Fruit fly (Drosophila melanogaster): ENCODE data around the gene m.
A peak's percentile ranks its signal among the peaks of the same experiment; 100 is the strongest.

The m gene

DNA sequence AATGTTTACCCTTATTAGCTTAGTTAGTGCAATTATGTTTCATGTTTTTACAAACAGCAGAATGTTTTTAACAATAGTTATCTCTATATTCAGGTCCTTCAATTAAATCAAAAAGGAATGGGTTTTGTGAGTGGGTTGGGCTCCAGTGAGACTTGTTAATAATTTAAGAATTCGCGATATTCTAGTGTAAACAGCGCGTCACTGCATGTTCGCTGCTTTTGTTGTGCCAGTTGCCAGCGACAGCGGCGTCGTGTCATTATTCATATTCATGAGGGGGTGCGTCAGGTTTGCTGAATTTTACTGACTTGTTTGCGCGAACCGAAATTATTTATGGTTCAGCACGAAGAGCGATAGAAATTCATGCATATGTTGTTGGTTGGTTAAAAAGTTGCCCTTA, 38.8 kb upstream of the m start, which contains the start of gene Amun (continued):
- TF ChIP-seq fd3F (GFP tag; optimal IDR thresholded peaks at IDR 0.05) (no peak), Atf-2 (GFP tag; optimal IDR thresholded peaks at IDR 0.05) (peak; percentile 3), gro (GFP tag; optimal IDR thresholded peaks at IDR 0.05) (peak; percentile 2), Max (GFP tag; optimal IDR thresholded peaks at IDR 0.05) (no peak), tio (GFP tag; optimal IDR thresholded peaks at IDR 0.05) (no peak), Ada2b (GFP tag; IDR thresholded peaks at IDR 0.05) (peak; percentile 45; the same call in 1 of the 2 replicates), luna (GFP tag; optimal IDR thresholded peaks at IDR 0.05) (no peak), fd64A (GFP tag; optimal IDR thresholded peaks at IDR 0.05) (no peak), scrt (GFP tag; optimal IDR thresholded peaks at IDR 0.05) (peak; percentile 26), CG8089 (GFP tag; optimal IDR thresholded peaks at IDR 0.05) (no peak), Ets97D (GFP tag; optimal IDR thresholded peaks at IDR 0.05) (no peak), CG16863 (GFP tag; optimal IDR thresholded peaks at IDR 0.05) (no peak), tx (GFP tag; optimal IDR thresholded peaks at IDR 0.05) (no peak), CG5953 (GFP tag; IDR thresholded peaks at IDR 0.05) (no peak), CG10543 (GFP tag; optimal IDR thresholded peaks at IDR 0.05) (no peak), MBD-R2 (GFP tag; IDR thresholded peaks at IDR 0.05) (no peak), CG16779 (GFP tag; IDR thresholded peaks at IDR 0.05) (0 out of 2 replicates have a peak, but pooled peaks have one; percentile 42)

DNA sequence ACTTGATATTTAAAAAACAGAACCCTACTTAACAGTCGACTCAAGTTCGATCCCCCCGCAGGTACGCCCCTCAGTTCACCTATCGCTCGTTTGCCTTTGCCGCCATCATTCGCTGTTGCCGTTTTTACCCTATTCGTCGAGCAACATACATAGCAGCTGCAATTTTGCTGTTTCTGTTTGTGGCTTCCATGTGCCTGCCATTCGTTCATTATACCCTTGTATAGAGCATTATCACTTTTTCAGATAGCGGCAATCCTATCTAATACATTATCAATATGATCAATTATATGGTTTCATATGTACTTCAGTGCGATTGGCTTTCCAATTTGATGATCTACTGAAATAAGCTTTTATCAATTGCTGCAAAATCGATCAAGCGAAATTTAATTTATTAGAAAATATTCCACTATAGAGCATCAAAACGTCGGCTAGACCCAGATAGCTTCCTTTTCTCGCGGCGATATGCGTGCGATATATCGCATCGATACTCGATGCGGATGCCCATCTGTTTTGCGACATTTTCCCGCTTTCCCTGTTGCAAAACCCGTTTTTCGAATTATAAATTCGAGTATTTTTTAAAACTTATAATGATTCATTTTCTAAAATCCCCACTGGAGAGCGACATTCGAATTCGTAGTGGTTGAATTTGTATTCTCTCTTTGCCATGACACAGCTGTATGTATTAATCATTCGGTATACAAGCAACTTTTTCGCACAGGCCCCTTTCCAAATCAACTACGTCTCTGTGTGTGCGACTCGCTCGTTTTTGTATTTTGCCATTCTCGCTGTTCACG, 37.9 kb upstream of the m start:
- peak; percentile 68 for TF ChIP-seq CG13123 (GFP tag; optimal IDR thresholded peaks at IDR 0.05)
- peak; percentile 61 for TF ChIP-seq CG11247 (GFP tag; IDR thresholded peaks at IDR 0.05)
- peak in 1 of 3 experiments; percentile 91 for TF ChIP-seq lola (GFP tag; optimal IDR thresholded peaks at IDR 0.05)
- TF ChIP-seq ATbp (GFP tag; optimal IDR thresholded peaks at IDR 0.05) = peak; percentile 75
- peak; percentile 84 for TF ChIP-seq sisA (GFP tag; IDR thresholded peaks at IDR 0.05)
- peak; percentile 56 for TF ChIP-seq Mes4 (GFP tag; optimal IDR thresholded peaks at IDR 0.05)
- peak; percentile 98 for TF ChIP-seq Med (GFP tag)
- no peak for TF ChIP-seq kni (GFP tag; optimal IDR thresholded peaks at IDR 0.05)
- no peak for TF ChIP-seq zf30C (GFP tag; optimal IDR thresholded peaks at IDR 0.05)
- peak; percentile 77 for TF ChIP-seq Bdp1 (GFP tag; optimal IDR thresholded peaks at IDR 0.05)
- TF ChIP-seq klu (GFP tag; IDR thresholded peaks at IDR 0.05) = peak; percentile 79
- TF ChIP-seq Rx (GFP tag; IDR thresholded peaks at IDR 0.05) = peak; percentile 64
- TF ChIP-seq CG1233 (GFP tag; optimal IDR thresholded peaks at IDR 0.05) = peak; percentile 86
- TF ChIP-seq Chrac-16 (GFP tag; optimal IDR thresholded peaks at IDR 0.05) = peak; percentile 86
- TF ChIP-seq Neu2 (GFP tag; optimal IDR thresholded peaks at IDR 0.05; ENCODE audit: borderline replicate concordance) = peak; percentile 42
- peak; percentile 96 for TF ChIP-seq sens (GFP tag)
- TF ChIP-seq CG12769 (tag; optimal IDR thresholded peaks at IDR 0.05) = peak; percentile 79
- peak; percentile 61 for TF ChIP-seq Ada2b (GFP tag; IDR thresholded peaks at IDR 0.05)
- peak; percentile 85 for TF ChIP-seq CG16863 (GFP tag; optimal IDR thresholded peaks at IDR 0.05)
- peak; percentile 72 for TF ChIP-seq jumu (GFP tag; optimal IDR thresholded peaks at IDR 0.05)
- TF ChIP-seq dan (GFP tag; IDR thresholded peaks at IDR 0.05) = peak; percentile 66
- TF ChIP-seq tio (GFP tag; optimal IDR thresholded peaks at IDR 0.05) = peak; percentile 89
- TF ChIP-seq Dref (GFP tag; IDR thresholded peaks at IDR 0.05) = no peak
- TF ChIP-seq CG11456 (GFP tag; IDR thresholded peaks at IDR 0.05) = peak; percentile 68
- TF ChIP-seq eve (GFP tag; optimal IDR thresholded peaks at IDR 0.05) = no peak
- peak; percentile 88 for TF ChIP-seq rib (GFP tag; IDR thresholded peaks at IDR 0.05)
- peak; percentile 79 to 91 for TF ChIP-seq dpn (GFP tag; optimal IDR thresholded peaks at IDR 0.05)
- peak; percentile 86 for TF ChIP-seq CG13296 (GFP tag; optimal IDR thresholded peaks at IDR 0.05)
- TF ChIP-seq tx (GFP tag; optimal IDR thresholded peaks at IDR 0.05) = peak; percentile 78
- no peak for TF ChIP-seq Elba2 (GFP tag; optimal IDR thresholded peaks at IDR 0.05)
- peak; percentile 80 for TF ChIP-seq CG6765 (GFP tag; optimal IDR thresholded peaks at IDR 0.05)
- no peak for TF ChIP-seq Ets97D (GFP tag; optimal IDR thresholded peaks at IDR 0.05)
- TF ChIP-seq gro (GFP tag; optimal IDR thresholded peaks at IDR 0.05) = peak; percentile 91
- TF ChIP-seq D19A (tag; optimal IDR thresholded peaks at IDR 0.05) = peak; percentile 100
- peak; percentile 89 for TF ChIP-seq CG17361 (GFP tag; IDR thresholded peaks at IDR 0.05)
- TF ChIP-seq GATAe (GFP tag; conservative IDR thresholded peaks at IDR 0.05) = peak; percentile 60
- TF ChIP-seq CG12744 (GFP tag; optimal IDR thresholded peaks at IDR 0.05) = peak; percentile 79
